Worm (Caenorhabditis elegans) whole organism, L3 larva: ENCODE measurements around the gene srw-22.

Experiments
- ama-1 ChIP-seq: fragments of 150-350 bp; optimal IDR thresholded peaks from 2 replicates; lab custom pipeline; 2018
- ceh-28 ChIP-seq: fragments of 150-350 bp; optimal IDR thresholded peaks from 2 replicates; lab custom pipeline; 2014; ENCODE audit warnings: missing biosample characterization, missing genetic modification reagents, missing genetic modification characterization
- ceh-9 ChIP-seq: sonication (generic microtip); optimal IDR thresholded peaks from 2 replicates; lab custom pipeline; 2018; ENCODE audit warnings: missing biosample characterization, missing genetic modification characterization
- daf-12 ChIP-seq: fragments of 150-350 bp; optimal IDR thresholded peaks from 2 replicates; lab custom pipeline; 2014; ENCODE audit warnings: missing biosample characterization, missing genetic modification reagents, missing genetic modification characterization
- egl-27 ChIP-seq: sonication (generic microtip); optimal IDR thresholded peaks from 4 replicates; lab custom pipeline; 2017; ENCODE audit warnings: missing biosample characterization, missing genetic modification reagents, missing genetic modification characterization
- elt-1 ChIP-seq: fragments of 150-350 bp; optimal IDR thresholded peaks from 2 replicates; lab custom pipeline; 2014; ENCODE audit warnings: missing biosample characterization, missing genetic modification characterization
- mdl-1 ChIP-seq: fragments of 150-350 bp; optimal IDR thresholded peaks from 2 replicates; lab custom pipeline; 2014; ENCODE audit warnings: missing biosample characterization, missing genetic modification characterization
- nhr-12 ChIP-seq: fragments of 150-350 bp; optimal IDR thresholded peaks from 2 replicates; lab custom pipeline; 2014; ENCODE audit warnings: missing biosample characterization, missing genetic modification characterization
- tbx-2 ChIP-seq: sonication (generic microtip); optimal IDR thresholded peaks from 2 replicates; lab custom pipeline; 2016; ENCODE audit warnings: mild to moderate bottlenecking, missing genetic modification characterization, missing compliant biosample characterization
- unc-39 ChIP-seq: sonication (generic microtip); optimal IDR thresholded peaks from 4 replicates; lab custom pipeline; 2017; ENCODE audit warnings: missing biosample characterization, missing genetic modification characterization
- ztf-11 ChIP-seq: fragments of 150-350 bp; optimal IDR thresholded peaks from 2 replicates; lab custom pipeline; 2014; ENCODE audit warnings: missing biosample characterization, missing genetic modification characterization

- TF ChIP-seq ceh-9 (tag; lab: Kevin White, UChicago) (no peak), ceh-28 (no peak), unc-39 (no peak), ama-1 (lab: Kevin White, UChicago) (no peak), daf-12 (tag; lab: Kevin White, UChicago) (no peak), ztf-11 (tag; lab: Kevin White, UChicago) (no peak), mdl-1 (tag; lab: Kevin White, UChicago) (no peak), nhr-12 (tag; lab: Kevin White, UChicago) (no peak), elt-1 (tag; lab: Kevin White, UChicago) (no peak), egl-27 (no peak), tbx-2 (tag; lab: Kevin White, UChicago) (no peak)
Observed at ce11 chrV:15315827-15316527, 47.6 kb downstream of the srw-22 start, which contains the start of the genes srt-22 and nhr-246.
